Worm (Caenorhabditis elegans) whole organism, L4 larva: ENCODE data around the gene idpc-2.

Source experiments
- F10B5.3 ChIP-seq: sonication (generic microtip); optimal IDR thresholded peaks from 2 replicates; lab custom pipeline; 2016; ENCODE audit warnings: mild to moderate bottlenecking, missing genetic modification characterization, missing compliant biosample characterization
- F26F4.8 ChIP-seq: fragments of 200-800 bp; sonication (Bioruptor generic); conservative IDR thresholded peaks from 2 replicates; pipeline ENCODE4 v1.3.6; 2022; ENCODE audit warnings: missing genetic modification characterization, missing compliant biosample characterization
- F49E8.2 ChIP-seq: sonication (generic microtip); optimal IDR thresholded peaks from 2 replicates; lab custom pipeline; 2016; ENCODE audit warnings: missing compliant biosample characterization, mild to moderate bottlenecking, missing genetic modification characterization, borderline replicate concordance
- T20F7.1 ChIP-seq: fragments of 200-800 bp; sonication (Bioruptor generic); optimal IDR thresholded peaks from 2 replicates; lab custom pipeline; 2018; ENCODE audit warnings: mild to moderate bottlenecking, missing genetic modification characterization, missing compliant biosample characterization
- T26A8.4 ChIP-seq: fragments of 200-800 bp; sonication (Bioruptor generic); IDR thresholded peaks from 2 replicates; pipeline ENCODE4 v1.3.6; 2022; ENCODE audit warnings: missing genetic modification characterization, missing compliant biosample characterization
- Y105C5A.15 ChIP-seq: fragments of 200-800 bp; sonication (Bioruptor generic); IDR thresholded peaks from 2 replicates; pipeline ENCODE4 v1.3.6; 2022; ENCODE audit warnings: missing genetic modification characterization, missing compliant biosample characterization
- Y48G9A.11 ChIP-seq: fragments of 200-800 bp; sonication (Bioruptor generic); IDR thresholded peaks from 2 replicates; pipeline ENCODE4 v1.3.6; 2022; ENCODE audit warnings: missing genetic modification reagents, missing genetic modification characterization, missing compliant biosample characterization
- ama-1 ChIP-seq: fragments of 150-350 bp; optimal IDR thresholded peaks from 2 replicates; lab custom pipeline; 2014; ENCODE audit warnings: inconsistent platforms, mixed read lengths
- attf-4 ChIP-seq: sonication (generic microtip); optimal IDR thresholded peaks from 3 replicates; lab custom pipeline; 2017; ENCODE audit warnings: missing biosample characterization, missing genetic modification characterization
- ceh-20 ChIP-seq: fragments of 200-800 bp; sonication (Bioruptor generic); IDR thresholded peaks from 2 replicates; pipeline ENCODE4 v1.3.6; 2022; ENCODE audit warnings: missing genetic modification reagents, missing genetic modification characterization, missing compliant biosample characterization
- ceh-28 ChIP-seq: fragments of 150-350 bp; optimal IDR thresholded peaks from 2 replicates; lab custom pipeline; 2014; ENCODE audit warnings: missing biosample characterization, missing genetic modification reagents, missing genetic modification characterization
- ceh-62 ChIP-seq: sonication (generic microtip); optimal IDR thresholded peaks from 2 replicates; lab custom pipeline; 2017; ENCODE audit warnings: missing biosample characterization, missing genetic modification characterization
- ctbp-1 ChIP-seq: fragments of 200-800 bp; sonication (Bioruptor generic); IDR thresholded peaks from 2 replicates; pipeline ENCODE4 v1.3.6; 2022; ENCODE audit warnings: missing genetic modification reagents, missing genetic modification characterization, missing compliant biosample characterization
- daf-16 ChIP-seq, 3 experiments: sonication (generic microtip); optimal IDR thresholded peaks; 2 replicates each; lab custom pipeline; 2016 to 2017; ENCODE audit warnings: missing genetic modification characterization in 3 of 3, missing genetic modification reagents in 3 of 3, mild to moderate bottlenecking in 2 of 3, missing compliant biosample characterization in 2 of 3, missing biosample characterization in 1 of 3, moderate library complexity in 1 of 3
- daf-19 ChIP-seq: fragments of 200-800 bp; sonication (Bioruptor generic); conservative IDR thresholded peaks from 2 replicates; pipeline ENCODE4 v1.3.6; 2022; ENCODE audit warnings: missing genetic modification characterization, missing compliant biosample characterization
- daf-8 ChIP-seq: fragments of 200-800 bp; sonication (Bioruptor generic); IDR thresholded peaks from 2 replicates; pipeline ENCODE4 v1.3.6; 2022; ENCODE audit warnings: missing genetic modification characterization, missing compliant biosample characterization
- dmd-9 ChIP-seq: fragments of 200-800 bp; sonication (Bioruptor generic); IDR thresholded peaks from 2 replicates; pipeline ENCODE4 v1.3.6; 2022; ENCODE audit warnings: missing genetic modification reagents, missing genetic modification characterization, missing compliant biosample characterization
- duxl-1 ChIP-seq: sonication (generic microtip); optimal IDR thresholded peaks from 2 replicates; lab custom pipeline; 2016; ENCODE audit warnings: mild to moderate bottlenecking, missing genetic modification characterization, moderate library complexity, missing compliant biosample characterization; ENCODE audit not compliant: poor library complexity
- dve-1 ChIP-seq: sonication (generic microtip); optimal IDR thresholded peaks from 2 replicates; lab custom pipeline; 2017; ENCODE audit warnings: antibody characterized with exemption, mild to moderate bottlenecking, missing genetic modification characterization, missing compliant biosample characterization; ENCODE audit not compliant: insufficient read depth
- fkh-10 ChIP-seq: fragments of 150-350 bp; optimal IDR thresholded peaks from 2 replicates; lab custom pipeline; 2014; ENCODE audit warnings: missing biosample characterization, missing genetic modification reagents, missing genetic modification characterization
- hlh-11 ChIP-seq: fragments of 200-800 bp; sonication (Bioruptor generic); optimal IDR thresholded peaks from 2 replicates; lab custom pipeline; 2018; ENCODE audit warnings: mild to moderate bottlenecking, missing genetic modification characterization, missing compliant biosample characterization
- lim-7 ChIP-seq: fragments of 200-800 bp; sonication (Bioruptor generic); IDR thresholded peaks from 2 replicates; pipeline ENCODE4 v1.3.6; 2022; ENCODE audit warnings: missing genetic modification characterization, missing compliant biosample characterization
- lin-1 ChIP-seq: fragments of 200-800 bp; sonication (Bioruptor generic); IDR thresholded peaks from 2 replicates; pipeline ENCODE4 v1.3.6; 2022; ENCODE audit warnings: missing genetic modification reagents, missing genetic modification characterization, missing compliant biosample characterization
- lin-13 ChIP-seq: fragments of 150-350 bp; optimal IDR thresholded peaks from 2 replicates; lab custom pipeline; 2014; ENCODE audit warnings: missing biosample characterization, missing genetic modification reagents, missing genetic modification characterization
- lin-15B ChIP-seq: fragments of 150-350 bp; sonication (generic microtip); optimal IDR thresholded peaks from 3 replicates; lab custom pipeline; 2014; ENCODE audit warnings: missing biosample characterization, missing genetic modification characterization
- lin-29 ChIP-seq: fragments of 200-800 bp; sonication (Bioruptor generic); IDR thresholded peaks from 2 replicates; pipeline ENCODE4 v1.3.6; 2022; ENCODE audit warnings: missing genetic modification reagents, missing genetic modification characterization, missing compliant biosample characterization
- lin-39 ChIP-seq: fragments of 150-350 bp; optimal IDR thresholded peaks from 2 replicates; lab custom pipeline; 2014; ENCODE audit warnings: missing biosample characterization, missing genetic modification reagents, missing genetic modification characterization
- lir-3 ChIP-seq: sonication (generic microtip); optimal IDR thresholded peaks from 2 replicates; lab custom pipeline; 2016; ENCODE audit warnings: mild to moderate bottlenecking, missing genetic modification characterization, missing compliant biosample characterization
- lsy-2 ChIP-seq, 2 experiments: fragments of 150-350 bp in 1 of 2; sonication (generic microtip) in 1 of 2; optimal IDR thresholded peaks; 2 replicates each; lab custom pipeline; 2014 to 2017; ENCODE audit warnings: missing biosample characterization in 2 of 2, missing genetic modification characterization in 2 of 2
- madf-9 ChIP-seq: fragments of 200-800 bp; sonication (Bioruptor generic); conservative IDR thresholded peaks from 2 replicates; pipeline ENCODE4 v1.3.6; 2022; ENCODE audit warnings: missing genetic modification reagents, missing genetic modification characterization, missing compliant biosample characterization
- mdl-1 ChIP-seq, 2 experiments: fragments of 150-350 bp in 1 of 2; sonication (generic microtip) in 1 of 2; optimal IDR thresholded peaks; 2 replicates each; lab custom pipeline; 2014 to 2017; ENCODE audit warnings: missing biosample characterization in 2 of 2, missing genetic modification characterization in 2 of 2
- mdt-29 ChIP-seq: fragments of 200-800 bp; sonication (Bioruptor generic); IDR thresholded peaks from 2 replicates; pipeline ENCODE4 v1.3.6; 2022; ENCODE audit warnings: missing genetic modification reagents, missing genetic modification characterization, missing compliant biosample characterization
- mep-1 ChIP-seq: fragments of 150-350 bp; sonication (generic microtip); optimal IDR thresholded peaks from 3 replicates; lab custom pipeline; 2014; ENCODE audit warnings: missing biosample characterization, missing genetic modification characterization
- mxl-2 ChIP-seq: fragments of 200-800 bp; sonication (Bioruptor generic); conservative IDR thresholded peaks from 2 replicates; pipeline ENCODE4 v1.3.6; 2022; ENCODE audit warnings: missing genetic modification reagents, missing genetic modification characterization, missing compliant biosample characterization
- mxl-3 ChIP-seq: fragments of 200-800 bp; sonication (Bioruptor generic); optimal IDR thresholded peaks from 2 replicates; lab custom pipeline; 2018; ENCODE audit warnings: mild to moderate bottlenecking, missing genetic modification characterization, missing compliant biosample characterization
- nhr-28 ChIP-seq: fragments of 150-350 bp; optimal IDR thresholded peaks from 2 replicates; lab custom pipeline; 2014; ENCODE audit warnings: missing biosample characterization, missing genetic modification characterization
- nhr-42 ChIP-seq: fragments of 200-800 bp; sonication (Bioruptor generic); IDR thresholded peaks from 2 replicates; pipeline ENCODE4 v1.3.6; 2022; ENCODE audit warnings: missing genetic modification characterization, missing compliant biosample characterization
- pha-4 ChIP-seq, 2 experiments: fragments of 150-350 bp in 1 of 2; fragments of 200-800 bp in 1 of 2; sonication (Bioruptor generic) in 1 of 2; IDR thresholded peaks in 1 of 2; optimal IDR thresholded peaks in 1 of 2; 2 replicates each; pipeline versions ENCODE4 v1.3.6 to Lab custom; 2014 to 2022; ENCODE audit warnings: missing genetic modification characterization in 2 of 2, missing genetic modification reagents in 2 of 2, missing biosample characterization in 1 of 2, missing compliant biosample characterization in 1 of 2
- saeg-2 ChIP-seq: fragments of 200-800 bp; sonication (Bioruptor generic); IDR thresholded peaks from 2 replicates; pipeline ENCODE4 v1.3.6; 2022; ENCODE audit warnings: missing genetic modification reagents, missing genetic modification characterization, missing compliant biosample characterization
- snpc-1.2 ChIP-seq: fragments of 200-800 bp; sonication (Bioruptor generic); IDR thresholded peaks from 2 replicates; pipeline ENCODE4 v1.3.6; 2022; ENCODE audit warnings: missing genetic modification reagents, missing genetic modification characterization, missing compliant biosample characterization
- spr-1 ChIP-seq: sonication (generic microtip); optimal IDR thresholded peaks from 2 replicates; lab custom pipeline; 2016; ENCODE audit warnings: mild to moderate bottlenecking, missing genetic modification characterization, missing compliant biosample characterization
- tag-97 ChIP-seq: fragments of 200-800 bp; sonication (Bioruptor generic); IDR thresholded peaks from 2 replicates; pipeline ENCODE4 v1.3.6; 2022; ENCODE audit warnings: missing genetic modification characterization, missing compliant biosample characterization
- tra-1 ChIP-seq: fragments of 200-800 bp; sonication (Bioruptor generic); IDR thresholded peaks from 2 replicates; pipeline ENCODE4 v1.3.6; 2022; ENCODE audit warnings: missing genetic modification reagents, missing genetic modification characterization, missing compliant biosample characterization
- unc-62 ChIP-seq, 3 experiments: fragments of 150-350 bp in 1 of 3; sonication (generic microtip); optimal IDR thresholded peaks in 2 of 3; peaks in 1 of 3; 1 replicate in 1 of 3; 2 replicates in 2 of 3; lab custom pipeline; 2014 to 2017; ENCODE audit warnings: missing biosample characterization in 3 of 3, missing genetic modification characterization in 3 of 3, missing genetic modification reagents in 3 of 3, missing genotype in 1 of 3
- zag-1 ChIP-seq: fragments of 150-350 bp; optimal IDR thresholded peaks from 2 replicates; lab custom pipeline; 2014; ENCODE audit warnings: missing biosample characterization, missing genetic modification characterization
- zip-11 ChIP-seq: fragments of 200-800 bp; sonication (Bioruptor generic); IDR thresholded peaks from 2 replicates; pipeline ENCODE4 v1.3.6; 2022; ENCODE audit warnings: missing genetic modification characterization, missing compliant biosample characterization

Gene idpc-2

ce11 chrV:8592691-8593307 lies 28.3 kb downstream of the idpc-2 start:
- TF ChIP-seq mxl-2 (no peak), ctbp-1 (no peak), zag-1 (tag; lab: Kevin White, UChicago) (no peak), nhr-28 (tag; lab: Kevin White, UChicago) (no peak), dmd-9 (GFP tag; lab: Robert Waterston, UW) (no peak), F49E8.2 (tag; lab: Kevin White, UChicago) (no peak), fkh-10 (GFP tag; lab: Kevin White, UChicago) (peak; percentile 57)
- TF ChIP-seq, all 104 proteins: peak for 1

DNA sequence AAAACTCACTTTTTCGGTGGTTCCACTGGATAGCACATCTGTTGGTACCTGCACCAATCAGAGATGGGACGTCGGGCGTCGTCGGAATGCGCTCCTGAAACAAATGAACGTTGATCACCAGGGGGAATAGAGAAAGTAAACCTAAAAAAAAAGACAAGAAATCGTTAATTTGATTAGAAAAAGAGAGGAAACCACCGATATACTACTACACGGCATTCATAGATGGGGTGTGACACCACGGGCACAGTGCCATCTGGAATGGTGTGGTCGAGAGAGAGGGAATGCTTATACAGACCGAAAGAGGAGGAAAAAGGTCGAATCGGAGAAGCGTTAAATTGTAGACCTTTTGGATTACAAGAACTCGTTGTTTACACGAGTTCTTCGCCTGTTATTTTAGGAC lies 33.0 kb downstream of the idpc-2 start, which contains the start of gene C10B5.3:
TSS of gene C10B5.3 (minus strand) at position 101 of the 400 bp plus-strand sequence.
- TF ChIP-seq saeg-2 (no peak), unc-62 (GFP tag; optimal IDR thresholded peaks at IDR 0.05 in 1 of 2; lab: Kevin White, UChicago) (peak in 1 of 2 experiments; percentile 72), unc-62 (tag; optimal IDR thresholded peaks at IDR 0.05; lab: Kevin White, UChicago) (no peak), Y105C5A.15 (0 out of 2 replicates have a peak, but pooled peaks have one; percentile 32), pha-4 (GFP tag; IDR thresholded peaks at IDR 0.05; lab: Robert Waterston, UW) (no peak), pha-4 (tag; optimal IDR thresholded peaks at IDR 0.05; lab: Kevin White, UChicago) (no peak), ceh-62 (no peak), snpc-1.2 (GFP tag; lab: Robert Waterston, UW) (no peak), lin-15B (no peak), T20F7.1 (GFP tag; lab: Kevin White, UChicago) (no peak), nhr-28 (tag; lab: Kevin White, UChicago) (no peak), fkh-10 (GFP tag; lab: Kevin White, UChicago) (no peak), madf-9 (no peak), mdt-29 (no peak), nhr-42 (GFP tag; lab: Robert Waterston, UW) (no peak), ceh-20 (no peak), tra-1 (no peak)

- TF ChIP-seq F26F4.8 (no peak), ceh-28 (tag; lab: Kevin White, UChicago) (no peak), lin-39 (no peak), fkh-10 (GFP tag; lab: Kevin White, UChicago) (no peak), daf-19 (GFP tag; lab: Robert Waterston, UW) (no peak), lin-1 (GFP tag; lab: Robert Waterston, UW) (no peak), mdl-1 (tag; optimal IDR thresholded peaks at IDR 0.05; lab: Kevin White, UChicago) (no peak), lim-7 (GFP tag; lab: Robert Waterston, UW) (no peak), lin-13 (GFP tag; lab: Kevin White, UChicago) (no peak), daf-8 (GFP tag; lab: Robert Waterston, UW) (no peak), tag-97 (GFP tag; lab: Robert Waterston, UW) (no peak), lsy-2 (tag; optimal IDR thresholded peaks at IDR 0.05; lab: Kevin White, UChicago) (no peak), T26A8.4 (no peak), hlh-11 (tag; lab: Kevin White, UChicago) (no peak), Y105C5A.15 (no peak), Y48G9A.11 (no peak), daf-16 (GFP tag; optimal IDR thresholded peaks at IDR 0.05; lab: Kevin White, UChicago) (no peak), daf-16 (tag; optimal IDR thresholded peaks at IDR 0.05; lab: Kevin White, UChicago) (peak; percentile 90), dve-1 (tag; lab: Kevin White, UChicago) (peak; percentile 71), mep-1 (tag; lab: Kevin White, UChicago) (no peak), duxl-1 (tag; lab: Kevin White, UChicago) (no peak), mdt-29 (no peak), lir-3 (tag; lab: Kevin White, UChicago) (no peak), madf-9 (no peak), spr-1 (tag; lab: Kevin White, UChicago) (no peak), ama-1 (lab: Kevin White, UChicago) (no peak), lin-29 (GFP tag; lab: Robert Waterston, UW) (no peak), ceh-20 (no peak), zip-11 (GFP tag; lab: Robert Waterston, UW) (no peak), attf-4 (tag; lab: Kevin White, UChicago) (no peak), mxl-3 (GFP tag; lab: Kevin White, UChicago) (no peak), F10B5.3 (tag; lab: Kevin White, UChicago) (no peak)
Observed at ce11 chrV:8586920-8587319, 34.2 kb downstream of the idpc-2 start.
